Fruit fly (Drosophila melanogaster): ENCODE measurements around the gene Btk.
A peak's percentile ranks its signal among the peaks of the same experiment; 100 is the strongest.

- peak; percentile 99 for TF ChIP-seq Snoo (tag; optimal IDR thresholded peaks at IDR 0.05)
- TF ChIP-seq Ets98B (GFP tag; IDR thresholded peaks at IDR 0.05): peak; percentile 99
- TF ChIP-seq CG17806 (tag; optimal IDR thresholded peaks at IDR 0.05): peak; percentile 99
- peak; percentile 99 for TF ChIP-seq CG4496 (GFP tag; IDR thresholded peaks at IDR 0.05)
- peak; percentile 100 for TF ChIP-seq CG32121 (GFP tag; IDR thresholded peaks at IDR 0.05)
- peak; percentile 98 for TF ChIP-seq CG9948 (tag; optimal IDR thresholded peaks at IDR 0.05)
- TF ChIP-seq Pif1A (GFP tag; optimal IDR thresholded peaks at IDR 0.05): peak; percentile 99
- peak; percentile 98 for TF ChIP-seq D1 (tag; optimal IDR thresholded peaks at IDR 0.05)
- TF ChIP-seq Pif1B (GFP tag; optimal IDR thresholded peaks at IDR 0.05): peak; percentile 100
These were observed 23.2 kb downstream of the Btk start for dm6 chr2L:8277561-8278201.

Data from whole organism, pupa.